Worm (Caenorhabditis elegans) whole organism, late embryonic: ENCODE data around the gene pals-33.

Experiments
- C08G9.2 ChIP-seq: sonication (generic microtip); optimal IDR thresholded peaks from 2 replicates; lab custom pipeline; 2016; ENCODE audit warnings: mild to moderate bottlenecking, missing genetic modification characterization, moderate library complexity, missing compliant biosample characterization
- F13H6.1 ChIP-seq: sonication (generic microtip); optimal IDR thresholded peaks from 2 replicates; lab custom pipeline; 2016; ENCODE audit warnings: missing genetic modification characterization, missing compliant biosample characterization
- ceh-18 ChIP-seq: sonication (generic microtip); optimal IDR thresholded peaks from 2 replicates; lab custom pipeline; 2016; ENCODE audit warnings: missing genetic modification characterization, missing compliant biosample characterization
- ceh-19 ChIP-seq: fragments of 200-800 bp; sonication (Bioruptor generic); optimal IDR thresholded peaks from 2 replicates; lab custom pipeline; 2018; ENCODE audit warnings: mild to moderate bottlenecking, missing genetic modification characterization, missing compliant biosample characterization
- ceh-6 ChIP-seq: fragments of 200-800 bp; sonication (Bioruptor generic); optimal IDR thresholded peaks from 2 replicates; lab custom pipeline; 2018; ENCODE audit warnings: mild to moderate bottlenecking, missing genetic modification characterization, missing compliant biosample characterization
- dve-1 ChIP-seq: sonication (generic microtip); optimal IDR thresholded peaks from 2 replicates; lab custom pipeline; 2017; ENCODE audit warnings: antibody characterized with exemption, mild to moderate bottlenecking, missing genetic modification characterization, missing compliant biosample characterization
- elt-2 ChIP-seq: sonication (generic microtip); optimal IDR thresholded peaks from 2 replicates; lab custom pipeline; 2016; ENCODE audit warnings: missing genetic modification reagents, missing genetic modification characterization, missing compliant biosample characterization
- fkh-10 ChIP-seq: fragments of 150-350 bp; optimal IDR thresholded peaks from 2 replicates; lab custom pipeline; 2014; ENCODE audit warnings: missing biosample characterization, missing genetic modification reagents, missing genetic modification characterization
- pag-3 ChIP-seq: sonication (generic microtip); optimal IDR thresholded peaks from 2 replicates; lab custom pipeline; 2016; ENCODE audit warnings: missing compliant biosample characterization, missing genetic modification characterization, borderline replicate concordance
- pax-1 ChIP-seq: fragments of 150-350 bp; optimal IDR thresholded peaks from 2 replicates; lab custom pipeline; 2014; ENCODE audit warnings: missing biosample characterization, missing genetic modification characterization
- pqm-1 ChIP-seq: sonication (generic microtip); optimal IDR thresholded peaks from 2 replicates; lab custom pipeline; 2016; ENCODE audit warnings: missing genetic modification characterization, missing compliant biosample characterization
- pros-1 ChIP-seq: fragments of 150-350 bp; optimal IDR thresholded peaks from 2 replicates; lab custom pipeline; 2014; ENCODE audit warnings: missing biosample characterization, missing genetic modification reagents, missing genetic modification characterization
- ref-2 ChIP-seq: sonication (generic microtip); optimal IDR thresholded peaks from 2 replicates; lab custom pipeline; 2016; ENCODE audit warnings: missing genetic modification characterization, missing compliant biosample characterization
- sox-2 ChIP-seq: fragments of 200-800 bp; sonication (Bioruptor generic); IDR thresholded peaks from 2 replicates; pipeline ENCODE4 v1.3.6; 2022; ENCODE audit warnings: missing genetic modification reagents, missing genetic modification characterization, missing compliant biosample characterization

DNA sequence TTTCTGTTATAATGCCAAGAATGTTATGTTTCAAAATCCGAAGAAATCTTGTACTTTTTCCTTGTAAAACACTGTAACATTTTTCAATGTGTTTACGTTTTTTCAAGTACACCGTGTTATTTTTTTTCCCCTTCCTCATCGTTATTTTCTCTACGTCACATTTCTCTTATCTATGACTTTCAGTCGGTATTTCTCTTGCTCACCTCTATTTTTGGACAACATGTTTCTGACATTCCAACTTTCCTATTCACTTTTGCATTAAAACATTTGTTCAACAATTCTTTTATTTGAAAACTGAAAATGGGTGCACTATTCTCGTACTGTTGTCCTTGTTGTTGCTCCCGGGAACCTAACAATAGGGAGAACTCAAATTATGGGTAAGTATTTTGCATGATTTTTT, at the start of gene pals-33:
- no peak for TF ChIP-seq elt-2 (tag; lab: Kevin White, UChicago)
- TF ChIP-seq ceh-18: no peak
- no peak for TF ChIP-seq sox-2
- TF ChIP-seq pqm-1: no peak
- no peak for TF ChIP-seq F13H6.1
- no peak for TF ChIP-seq ref-2 (tag; lab: Kevin White, UChicago)
- no peak for TF ChIP-seq pag-3 (tag; lab: Kevin White, UChicago)
- no peak for TF ChIP-seq ceh-6 (GFP tag; lab: Kevin White, UChicago)
- TF ChIP-seq pros-1 (tag; lab: Kevin White, UChicago): no peak
- TF ChIP-seq ceh-19 (GFP tag; lab: Kevin White, UChicago): no peak
- no peak for TF ChIP-seq C08G9.2 (tag; lab: Kevin White, UChicago)
- TF ChIP-seq dve-1 (tag; lab: Kevin White, UChicago): no peak
- TF ChIP-seq pax-1: no peak
- no peak for TF ChIP-seq fkh-10 (GFP tag; lab: Kevin White, UChicago)
